Fruit fly (Drosophila melanogaster) whole organism, embryonic: ENCODE data around the gene CG12814.

Experiments used
- ATbp ChIP-seq: fragments of 200-800 bp; sonication (Bioruptor generic); optimal IDR thresholded peaks from 2 replicates; lab custom pipeline; 2017; ENCODE audit warnings: missing biosample characterization, mild to moderate bottlenecking, missing genetic modification characterization, missing genetic modification reagents
- Awh ChIP-seq: fragments of 200-800 bp; sonication (Bioruptor generic); IDR thresholded peaks from 2 replicates; pipeline ENCODE4, ENCODE4 v1.3.6; 2022; ENCODE audit warnings: missing biosample characterization, missing genetic modification characterization
- CG10321 ChIP-seq: fragments of 200-800 bp; sonication (Bioruptor generic); IDR thresholded peaks from 2 replicates; pipeline ENCODE4 v1.3.6; 2022; ENCODE audit warnings: missing biosample characterization, missing genetic modification characterization
- CG11398 ChIP-seq: fragments of 200-800 bp; sonication (Bioruptor generic); optimal IDR thresholded peaks from 2 replicates; lab custom pipeline; 2016; ENCODE audit warnings: missing biosample characterization, missing genetic modification characterization
- CG11560 ChIP-seq: fragments of 200-800 bp; sonication (Bioruptor generic); IDR thresholded peaks from 3 replicates; pipeline ENCODE4 v1.3.6; 2022; ENCODE audit warnings: missing biosample characterization, missing genetic modification characterization
- CG12104 ChIP-seq: fragments of 200-800 bp; sonication (Bioruptor generic); optimal IDR thresholded peaks from 3 replicates; lab custom pipeline; 2016; ENCODE audit warnings: missing biosample characterization, missing genetic modification characterization
- CG13123 ChIP-seq: fragments of 200-800 bp; sonication (Bioruptor generic); optimal IDR thresholded peaks from 2 replicates; lab custom pipeline; 2016; ENCODE audit warnings: missing biosample characterization, missing genetic modification characterization
- CG15514 ChIP-seq: fragments of 200-800 bp; sonication (Bioruptor generic); optimal IDR thresholded peaks from 3 replicates; lab custom pipeline; 2017; ENCODE audit warnings: missing biosample characterization, missing genetic modification characterization, mild to moderate bottlenecking, moderate library complexity, missing genetic modification reagents
- CG1647 ChIP-seq: fragments of 200-800 bp; sonication (Bioruptor generic); optimal IDR thresholded peaks from 3 replicates; lab custom pipeline; 2016; ENCODE audit warnings: missing biosample characterization, missing genetic modification characterization
- CG16863 ChIP-seq: fragments of 200-800 bp; sonication (Bioruptor generic); optimal IDR thresholded peaks from 3 replicates; lab custom pipeline; 2016; ENCODE audit warnings: missing biosample characterization, missing genetic modification characterization
- CG17385 ChIP-seq: fragments of 200-800 bp; sonication (Bioruptor generic); optimal IDR thresholded peaks from 3 replicates; lab custom pipeline; 2018; ENCODE audit warnings: missing biosample characterization, mild to moderate bottlenecking, missing genetic modification characterization
- CG17802 ChIP-seq: fragments of 200-800 bp; sonication (Bioruptor generic); optimal IDR thresholded peaks from 2 replicates; lab custom pipeline; 2018; ENCODE audit warnings: missing biosample characterization, mild to moderate bottlenecking, missing genetic modification characterization, moderate library complexity
- CG18011 ChIP-seq: fragments of 200-800 bp; sonication (Bioruptor generic); optimal IDR thresholded peaks from 2 replicates; lab custom pipeline; 2017; ENCODE audit warnings: missing biosample characterization, missing genetic modification characterization, mild to moderate bottlenecking, moderate library complexity, missing genotype
- CG2129 ChIP-seq: fragments of 200-800 bp; sonication (Bioruptor generic); IDR thresholded peaks from 2 replicates; pipeline ENCODE4 v1.3.6; 2022; ENCODE audit warnings: missing biosample characterization, missing genetic modification characterization; ENCODE audit not compliant: partially characterized antibody
- CG2202 ChIP-seq: fragments of 200-800 bp; sonication (Bioruptor generic); optimal IDR thresholded peaks from 2 replicates; lab custom pipeline; 2018; ENCODE audit warnings: missing biosample characterization, mild to moderate bottlenecking, missing genetic modification characterization
- CG30020 ChIP-seq: fragments of 200-800 bp; optimal IDR thresholded peaks from 2 replicates; lab custom pipeline; 2019; ENCODE audit warnings: missing biosample characterization, mild to moderate bottlenecking, missing genetic modification characterization, moderate library complexity
- CG3281 ChIP-seq: fragments of 200-800 bp; sonication (Bioruptor generic); optimal IDR thresholded peaks from 3 replicates; lab custom pipeline; 2017; ENCODE audit warnings: missing biosample characterization, mild to moderate bottlenecking, missing genetic modification characterization
- CG33557 ChIP-seq: fragments of 200-800 bp; sonication (Bioruptor generic); optimal IDR thresholded peaks from 2 replicates; lab custom pipeline; 2019; ENCODE audit warnings: missing biosample characterization, mild to moderate bottlenecking, missing genetic modification characterization, moderate library complexity
- CG6854 ChIP-seq: fragments of 200-800 bp; sonication (Bioruptor generic); optimal IDR thresholded peaks from 3 replicates; lab custom pipeline; 2017; ENCODE audit warnings: missing biosample characterization, mild to moderate bottlenecking, missing genetic modification characterization
- CG9437 ChIP-seq: fragments of 200-800 bp; sonication (Bioruptor generic); optimal IDR thresholded peaks from 2 replicates; lab custom pipeline; 2018; ENCODE audit warnings: missing biosample characterization, mild to moderate bottlenecking, missing genetic modification characterization
- CG9797 ChIP-seq: fragments of 200-800 bp; sonication (Bioruptor generic); optimal IDR thresholded peaks from 3 replicates; lab custom pipeline; 2018; ENCODE audit warnings: missing biosample characterization, mild to moderate bottlenecking, missing genetic modification characterization
- CG9876 ChIP-seq: fragments of 200-800 bp; sonication (Bioruptor generic); optimal IDR thresholded peaks from 2 replicates; lab custom pipeline; 2016; ENCODE audit warnings: missing biosample characterization, missing genetic modification characterization
- CoRest ChIP-seq: fragments of 200-800 bp; sonication (Bioruptor generic); optimal IDR thresholded peaks from 3 replicates; lab custom pipeline; 2018; ENCODE audit warnings: missing biosample characterization, mild to moderate bottlenecking, missing genetic modification characterization, moderate library complexity
- Doc2 ChIP-seq: fragments of 200-800 bp; sonication (Bioruptor generic); IDR thresholded peaks from 2 replicates; pipeline ENCODE4 v1.3.6; 2022; ENCODE audit warnings: missing biosample characterization, missing genetic modification characterization
- Ets65A ChIP-seq: fragments of 200-800 bp; sonication (Bioruptor generic); peaks from one replicate; lab custom pipeline; 2016; ENCODE audit warnings: missing biosample characterization, missing genetic modification characterization
- HmgD ChIP-seq: fragments of 200-800 bp; sonication (Bioruptor generic); optimal IDR thresholded peaks from 3 replicates; lab custom pipeline; 2016; ENCODE audit warnings: missing biosample characterization, missing genetic modification characterization
- Hmr ChIP-seq: fragments of 200-800 bp; sonication (Bioruptor generic); optimal IDR thresholded peaks from 3 replicates; lab custom pipeline; 2017; ENCODE audit warnings: mild to moderate bottlenecking, missing biosample characterization, missing genetic modification reagents, missing genetic modification characterization
- Jarid2 ChIP-seq: fragments of 200-800 bp; sonication (Bioruptor generic); optimal IDR thresholded peaks from 3 replicates; lab custom pipeline; 2017; ENCODE audit warnings: mild to moderate bottlenecking, missing biosample characterization, missing genetic modification reagents, missing genetic modification characterization
- MESR4 ChIP-seq: fragments of 200-800 bp; sonication (Bioruptor generic); optimal IDR thresholded peaks from 2 replicates; lab custom pipeline; 2018; ENCODE audit warnings: missing biosample characterization, mild to moderate bottlenecking, missing genetic modification characterization, moderate library complexity
- Max ChIP-seq: fragments of 200-800 bp; sonication (Bioruptor generic); optimal IDR thresholded peaks from 2 replicates; lab custom pipeline; 2016; ENCODE audit warnings: missing biosample characterization, mild to moderate bottlenecking, missing genetic modification characterization
- Myb ChIP-seq: fragments of 200-800 bp; sonication (Bioruptor generic); optimal IDR thresholded peaks from 2 replicates; lab custom pipeline; 2016; ENCODE audit warnings: missing biosample characterization, missing genetic modification characterization
- Oaz ChIP-seq: fragments of 200-800 bp; sonication (Bioruptor generic); IDR thresholded peaks from 2 replicates; pipeline ENCODE4 v1.3.6; 2022; ENCODE audit warnings: missing biosample characterization, missing genetic modification characterization
- Sin3A ChIP-seq: fragments of >200 bp; optimal IDR thresholded peaks from 2 replicates; lab custom pipeline; 2018
- Sox100B ChIP-seq: fragments of 200-800 bp; sonication (Bioruptor generic); optimal IDR thresholded peaks from 3 replicates; lab custom pipeline; 2018; ENCODE audit warnings: missing biosample characterization, mild to moderate bottlenecking, missing genetic modification characterization
- Xrp1 ChIP-seq: fragments of 200-800 bp; sonication (Bioruptor generic); IDR thresholded peaks from 2 replicates; pipeline ENCODE4 v1.3.6; 2022; ENCODE audit warnings: missing biosample characterization, missing genetic modification characterization
- bbx ChIP-seq: fragments of 200-800 bp; sonication (Bioruptor generic); IDR thresholded peaks from 2 replicates; pipeline ENCODE4 v1.3.6; 2022; ENCODE audit warnings: missing biosample characterization, missing genetic modification characterization; ENCODE audit not compliant: partially characterized antibody
- bowl ChIP-seq: fragments of 200-800 bp; sonication (Bioruptor generic); IDR thresholded peaks from 2 replicates; pipeline ENCODE4 v1.3.6; 2022; ENCODE audit warnings: missing biosample characterization, missing genetic modification characterization
- ems ChIP-seq: fragments of 200-800 bp; sonication (Bioruptor generic); optimal IDR thresholded peaks from 3 replicates; lab custom pipeline; 2016; ENCODE audit warnings: missing biosample characterization, missing genetic modification characterization
- fd3F ChIP-seq: fragments of 200-800 bp; sonication (Bioruptor generic); optimal IDR thresholded peaks from 2 replicates; lab custom pipeline; 2018; ENCODE audit warnings: missing biosample characterization, mild to moderate bottlenecking, missing genetic modification characterization, moderate library complexity
- gcm2 ChIP-seq: fragments of 200-800 bp; sonication (Bioruptor generic); optimal IDR thresholded peaks from 2 replicates; lab custom pipeline; 2016; ENCODE audit warnings: missing biosample characterization, missing genetic modification characterization
- gro ChIP-seq: fragments of 200-800 bp; sonication (Bioruptor generic); optimal IDR thresholded peaks from 2 replicates; lab custom pipeline; 2016; ENCODE audit warnings: missing biosample characterization, missing genetic modification characterization
- hb ChIP-seq: fragments of 200-800 bp; sonication (Bioruptor generic); IDR thresholded peaks from 3 replicates; pipeline ENCODE4 v1.3.6; 2022; ENCODE audit warnings: missing biosample characterization, missing genetic modification characterization; ENCODE audit not compliant: partially characterized antibody
- jing ChIP-seq: fragments of 200-800 bp; sonication (Bioruptor generic); optimal IDR thresholded peaks from 2 replicates; lab custom pipeline; 2018; ENCODE audit warnings: missing biosample characterization, mild to moderate bottlenecking, missing genetic modification characterization
- nerfin-2 ChIP-seq: fragments of 200-800 bp; sonication (Bioruptor generic); IDR thresholded peaks from 2 replicates; pipeline ENCODE4 v1.3.6; 2022; ENCODE audit warnings: missing biosample characterization, missing genetic modification characterization; ENCODE audit not compliant: partially characterized antibody
- odd ChIP-seq: fragments of 200-800 bp; sonication (Bioruptor generic); optimal IDR thresholded peaks from 2 replicates; lab custom pipeline; 2017; ENCODE audit warnings: missing biosample characterization, mild to moderate bottlenecking, missing genetic modification characterization
- salm ChIP-seq: fragments of 200-800 bp; sonication (Bioruptor generic); optimal IDR thresholded peaks from 2 replicates; lab custom pipeline; 2018; ENCODE audit warnings: missing biosample characterization, mild to moderate bottlenecking, missing genetic modification characterization
- sima ChIP-seq: fragments of 200-800 bp; sonication (Bioruptor generic); optimal IDR thresholded peaks from 2 replicates; lab custom pipeline; 2016; ENCODE audit warnings: missing biosample characterization, missing genetic modification characterization
- slp2 ChIP-seq: fragments of 200-800 bp; sonication (Bioruptor generic); optimal IDR thresholded peaks from 2 replicates; lab custom pipeline; 2016; ENCODE audit warnings: missing biosample characterization, missing genetic modification characterization
- tgo ChIP-seq: fragments of 200-800 bp; sonication (Bioruptor generic); IDR thresholded peaks from 3 replicates; pipeline ENCODE4 v1.3.6; 2022; ENCODE audit warnings: missing biosample characterization, missing genetic modification characterization
- tna ChIP-seq: fragments of 200-800 bp; sonication (Bioruptor generic); IDR thresholded peaks from 2 replicates; pipeline ENCODE4 v1.3.6; 2022; ENCODE audit warnings: missing biosample characterization, missing genetic modification characterization; ENCODE audit not compliant: partially characterized antibody
- trem ChIP-seq: fragments of 200-800 bp; optimal IDR thresholded peaks from 3 replicates; lab custom pipeline; 2019; ENCODE audit warnings: missing biosample characterization, mild to moderate bottlenecking, missing genetic modification characterization, moderate library complexity
- trh ChIP-seq: fragments of 200-800 bp; sonication (Bioruptor generic); optimal IDR thresholded peaks from 2 replicates; lab custom pipeline; 2016; ENCODE audit warnings: missing biosample characterization, missing genetic modification characterization

The CG12814 gene

DNA sequence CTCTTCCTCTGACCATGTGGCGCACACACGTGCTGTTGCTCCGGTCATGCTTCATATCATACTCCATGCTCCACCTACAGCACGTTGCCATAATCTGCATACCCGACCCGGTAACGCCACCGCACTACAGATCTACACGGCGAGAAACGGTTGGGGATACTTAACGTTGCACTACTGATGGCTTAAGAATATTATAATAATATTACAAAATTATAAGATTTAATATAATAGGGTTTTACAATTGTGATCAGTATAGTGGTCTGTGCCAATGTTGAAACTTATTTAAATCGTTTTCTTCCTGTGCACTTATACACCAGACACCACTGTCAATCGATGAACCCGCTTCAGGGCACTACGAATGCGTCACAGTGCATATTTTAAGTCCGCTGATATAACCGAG lies 24.0 kb upstream of the CG12814 start (continued):
- peak; percentile 42 for TF ChIP-seq CG9437 (GFP tag; lab: Kevin White, UChicago)
- no peak for TF ChIP-seq CG2129
- no peak for TF ChIP-seq ems (GFP tag; lab: Kevin White, UChicago)
- peak; percentile 30 for TF ChIP-seq CG12104 (GFP tag; lab: Kevin White, UChicago)
- peak; percentile 26 for TF ChIP-seq fd3F
- TF ChIP-seq slp2 (GFP tag; lab: Kevin White, UChicago), result no peak
- TF ChIP-seq Sox100B, result peak; percentile 69
- peak; percentile 77 for TF ChIP-seq ATbp (GFP tag; lab: Kevin White, UChicago)
- no peak for TF ChIP-seq CG18011 (GFP tag; lab: Kevin White, UChicago)
- peak; percentile 11 for TF ChIP-seq Max
- TF ChIP-seq CG11398 (GFP tag; lab: Kevin White, UChicago), result no peak
- no peak for TF ChIP-seq trem (tag; lab: Kevin White, UChicago)
- peak; percentile 34 for TF ChIP-seq odd (GFP tag; lab: Kevin White, UChicago)
- peak; percentile 82 for TF ChIP-seq Xrp1 (GFP tag; lab: Robert Waterston, UW)
- no peak for TF ChIP-seq tna
- TF ChIP-seq Jarid2, result peak; percentile 40
- no peak for TF ChIP-seq Sin3A (lab: Kevin White, UChicago)
- TF ChIP-seq CG10321, result no peak
- TF ChIP-seq CG15514, result peak; percentile 15
- TF ChIP-seq gro, result no peak
- no peak for TF ChIP-seq hb (GFP tag; lab: Robert Waterston, UW)
- TF ChIP-seq nerfin-2 (GFP tag; lab: Robert Waterston, UW), result no peak
- no peak for TF ChIP-seq gcm2
- peak; percentile 53 for TF ChIP-seq CG17802
- no peak for TF ChIP-seq CG2202 (tag; lab: Kevin White, UChicago)
- no peak for TF ChIP-seq CG9797 (GFP tag; lab: Kevin White, UChicago)
- peak; percentile 54 for TF ChIP-seq jing (GFP tag; lab: Kevin White, UChicago)
- TF ChIP-seq Ets65A (GFP tag; lab: Kevin White, UChicago), result no peak
- no peak for TF ChIP-seq bowl (GFP tag; lab: Robert Waterston, UW)
- TF ChIP-seq CG3281 (GFP tag; lab: Kevin White, UChicago), result no peak
- no peak for TF ChIP-seq HmgD (GFP tag; lab: Kevin White, UChicago)
- TF ChIP-seq Doc2, result no peak
- no peak for TF ChIP-seq MESR4 (GFP tag; lab: Kevin White, UChicago)
- TF ChIP-seq salm (tag; lab: Kevin White, UChicago), result peak; percentile 37
- no peak for TF ChIP-seq CG9876 (GFP tag; lab: Kevin White, UChicago)
- no peak for TF ChIP-seq CG16863 (GFP tag; lab: Kevin White, UChicago)
- no peak for TF ChIP-seq trh (GFP tag; lab: Kevin White, UChicago)
- peak; percentile 71; the same call in 1 of the 2 replicates for TF ChIP-seq Awh
- TF ChIP-seq CG11560 (tag; lab: Robert Waterston, UW), result no peak
- TF ChIP-seq Hmr, result no peak
- no peak for TF ChIP-seq CG13123 (GFP tag; lab: Kevin White, UChicago)
- no peak for TF ChIP-seq CG30020 (tag; lab: Kevin White, UChicago)
- TF ChIP-seq CoRest (tag; lab: Kevin White, UChicago), result no peak
- peak; percentile 44; the same call in 1 of the 2 replicates for TF ChIP-seq Oaz (GFP tag; lab: Robert Waterston, UW)
- no peak for TF ChIP-seq CG1647
- no peak for TF ChIP-seq Myb (GFP tag; lab: Kevin White, UChicago)
- TF ChIP-seq bbx (GFP tag; lab: Robert Waterston, UW), result no peak
- no peak for TF ChIP-seq CG33557 (GFP tag; lab: Kevin White, UChicago)
- TF ChIP-seq tgo (GFP tag; lab: Robert Waterston, UW), result peak; percentile 76
- TF ChIP-seq CG17385 (GFP tag; lab: Kevin White, UChicago), result peak; percentile 64
- TF ChIP-seq CG6854 (GFP tag; lab: Kevin White, UChicago), result no peak
- no peak for TF ChIP-seq sima (GFP tag; lab: Kevin White, UChicago)
